Worm (Caenorhabditis elegans) whole organism, L4/young adult: Measurements from ENCODE around the gene spig-5.

Source experiments
- W03F9.2 ChIP-seq: fragments of 150-350 bp; optimal IDR thresholded peaks from 2 replicates; lab custom pipeline; 2014; ENCODE audit warnings: missing biosample characterization, missing genetic modification characterization
- him-1 ChIP-seq: sonication (generic microtip); optimal IDR thresholded peaks from 2 replicates; lab custom pipeline; 2016; ENCODE audit warnings: missing genotype, missing genetic modification reagents, missing genetic modification characterization, missing compliant biosample characterization

DNA sequence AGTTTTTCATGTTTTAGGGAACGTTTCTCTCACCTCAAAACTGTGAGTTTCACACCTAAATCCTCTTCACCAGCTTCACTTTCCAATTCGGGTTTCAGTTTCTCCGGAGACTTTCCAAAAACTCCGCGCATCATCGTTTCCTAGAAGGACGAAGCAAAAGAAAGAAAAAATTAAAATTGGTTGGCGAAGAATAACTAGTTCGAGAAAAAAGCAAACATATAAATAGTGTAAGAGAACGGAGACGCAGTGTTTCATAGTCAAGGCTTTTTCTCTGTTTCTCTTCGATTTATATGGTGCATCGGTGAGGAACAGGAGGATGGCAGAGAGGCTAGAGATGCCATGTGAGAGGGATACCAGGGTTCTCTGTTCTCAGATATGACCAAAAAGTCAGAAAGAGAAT is 14.5 kb downstream of the spig-5 start, which contains the start of gene F47B8.3:
- TF ChIP-seq him-1: no peak
- TF ChIP-seq W03F9.2 (tag; lab: Kevin White, UChicago): no peak
